Worm (Caenorhabditis elegans): ENCODE measurements around the gene fkh-7.

ce11 chrIV:5582760-5583159, 1.7 kb upstream of the fkh-7 start:
- no peak for TF ChIP-seq ces-1 (GFP tag; optimal IDR thresholded peaks at IDR 0.05)
- no peak for TF ChIP-seq ama-1 (optimal IDR thresholded peaks at IDR 0.05)
- TF ChIP-seq unc-39 (tag; optimal IDR thresholded peaks at IDR 0.05) = no peak
- TF ChIP-seq zfp-3 (GFP tag; conservative IDR thresholded peaks at IDR 0.05) = no peak

Data from whole organism, L4 larva.